Fruit fly (Drosophila melanogaster) whole organism, embryonic: Measurements from ENCODE around the gene CG32767.

Experiments
- CG10274 ChIP-seq: fragments of 200-800 bp; sonication (Bioruptor generic); optimal IDR thresholded peaks from 3 replicates; lab custom pipeline; 2017; ENCODE audit warnings: missing biosample characterization, mild to moderate bottlenecking, missing genetic modification characterization
- CG11247 ChIP-seq: fragments of 200-800 bp; sonication (Bioruptor generic); IDR thresholded peaks from 2 replicates; pipeline ENCODE4 v1.3.6; 2022; ENCODE audit warnings: missing biosample characterization, missing genetic modification characterization
- CG12155 ChIP-seq: fragments of 200-800 bp; sonication (Bioruptor generic); optimal IDR thresholded peaks from 3 replicates; lab custom pipeline; 2016; ENCODE audit warnings: missing biosample characterization, missing genetic modification characterization
- CG1233 ChIP-seq: fragments of 200-800 bp; sonication (Bioruptor generic); optimal IDR thresholded peaks from 4 replicates; lab custom pipeline; 2018; ENCODE audit warnings: missing biosample characterization, mild to moderate bottlenecking, missing genetic modification characterization
- CG12744 ChIP-seq: fragments of 200-800 bp; sonication (Bioruptor generic); optimal IDR thresholded peaks from 2 replicates; lab custom pipeline; 2016; ENCODE audit warnings: missing biosample characterization, missing genetic modification characterization
- CG13287 ChIP-seq: fragments of 200-800 bp; sonication (Bioruptor generic); IDR thresholded peaks from 2 replicates; pipeline ENCODE4 v1.3.6; 2022; ENCODE audit warnings: missing biosample characterization, missing genetic modification characterization; ENCODE audit not compliant: partially characterized antibody
- CG15514 ChIP-seq: fragments of 200-800 bp; sonication (Bioruptor generic); optimal IDR thresholded peaks from 3 replicates; lab custom pipeline; 2017; ENCODE audit warnings: missing biosample characterization, missing genetic modification characterization, mild to moderate bottlenecking, moderate library complexity, missing genetic modification reagents
- CG1602 ChIP-seq: fragments of 200-800 bp; sonication (Bioruptor generic); optimal IDR thresholded peaks from 3 replicates; lab custom pipeline; 2016; ENCODE audit warnings: missing biosample characterization, missing genetic modification characterization
- CG17359 ChIP-seq: fragments of 200-800 bp; sonication (Bioruptor generic); optimal IDR thresholded peaks from 3 replicates; lab custom pipeline; 2018; ENCODE audit warnings: missing biosample characterization, mild to moderate bottlenecking, missing genetic modification characterization, moderate library complexity
- CG2889 ChIP-seq: fragments of 200-800 bp; sonication (Bioruptor generic); IDR thresholded peaks from 3 replicates; pipeline ENCODE4 v1.3.6; 2022; ENCODE audit warnings: missing biosample characterization, missing genetic modification characterization
- CG32772 ChIP-seq: fragments of 200-800 bp; sonication (Bioruptor generic); IDR thresholded peaks from 2 replicates; pipeline ENCODE4 v1.3.6; 2022; ENCODE audit warnings: missing biosample characterization, missing genetic modification characterization
- CG34224 ChIP-seq: fragments of 200-800 bp; sonication (Bioruptor generic); IDR thresholded peaks from 3 replicates; pipeline ENCODE4 v1.3.6; 2022; ENCODE audit warnings: missing biosample characterization, missing genetic modification characterization; ENCODE audit not compliant: partially characterized antibody
- CG4360 ChIP-seq: fragments of 200-800 bp; sonication (Bioruptor generic); IDR thresholded peaks from 2 replicates; pipeline ENCODE4 v1.3.6; 2022; ENCODE audit warnings: missing biosample characterization, missing genetic modification characterization
- CG4820 ChIP-seq: fragments of 200-800 bp; sonication (Bioruptor generic); optimal IDR thresholded peaks from 3 replicates; lab custom pipeline; 2016; ENCODE audit warnings: missing biosample characterization, missing genetic modification characterization
- CG6254 ChIP-seq: fragments of 200-800 bp; sonication (Bioruptor generic); optimal IDR thresholded peaks from 3 replicates; lab custom pipeline; 2017; ENCODE audit warnings: mild to moderate bottlenecking, missing biosample characterization, missing genetic modification reagents, missing genetic modification characterization
- CG8388 ChIP-seq: fragments of 200-800 bp; sonication (Bioruptor generic); optimal IDR thresholded peaks from 2 replicates; lab custom pipeline; 2019; ENCODE audit warnings: missing biosample characterization, mild to moderate bottlenecking, missing genetic modification characterization, moderate library complexity
- CG8944 ChIP-seq: fragments of 200-800 bp; sonication (Bioruptor generic); optimal IDR thresholded peaks from 3 replicates; lab custom pipeline; 2016; ENCODE audit warnings: missing biosample characterization, missing genetic modification characterization
- D ChIP-seq, 2 experiments: fragments of 200-800 bp in 1 of 2; fragments of >200 bp in 1 of 2; sonication (Bioruptor generic) in 1 of 2; optimal IDR thresholded peaks; 2 replicates in 1 of 2; 3 replicates in 1 of 2; lab custom pipeline; 2017; ENCODE audit warnings: mild to moderate bottlenecking in 1 of 2, missing biosample characterization in 1 of 2, missing genetic modification characterization in 1 of 2, missing genetic modification reagents in 1 of 2
- D19B ChIP-seq: fragments of 200-800 bp; sonication (Bioruptor generic); optimal IDR thresholded peaks from 2 replicates; lab custom pipeline; 2017; ENCODE audit warnings: missing biosample characterization, mild to moderate bottlenecking, missing genetic modification characterization
- Doc3 ChIP-seq: fragments of 200-800 bp; sonication (Bioruptor generic); IDR thresholded peaks from 3 replicates; pipeline ENCODE4 v1.3.6; 2022; ENCODE audit warnings: missing biosample characterization, missing genetic modification characterization; ENCODE audit not compliant: partially characterized antibody
- Hand ChIP-seq: fragments of 200-800 bp; sonication (Bioruptor generic); optimal IDR thresholded peaks from 2 replicates; lab custom pipeline; 2017; ENCODE audit warnings: mild to moderate bottlenecking, missing biosample characterization, missing genetic modification reagents, missing genetic modification characterization
- Hr78 ChIP-seq, 2 experiments: fragments of 200-800 bp in 1 of 2; fragments of >200 bp in 1 of 2; sonication (Bioruptor generic) in 1 of 2; optimal IDR thresholded peaks; 2 replicates each; lab custom pipeline; 2017 to 2019; ENCODE audit warnings: missing biosample characterization in 2 of 2, missing genetic modification characterization in 2 of 2, mild to moderate bottlenecking in 1 of 2, moderate library complexity in 1 of 2
- Hsf ChIP-seq: fragments of 200-800 bp; sonication (Bioruptor generic); optimal IDR thresholded peaks from 3 replicates; lab custom pipeline; 2016; ENCODE audit warnings: missing biosample characterization, missing genetic modification characterization
- MESR4 ChIP-seq: fragments of 200-800 bp; sonication (Bioruptor generic); optimal IDR thresholded peaks from 2 replicates; lab custom pipeline; 2018; ENCODE audit warnings: missing biosample characterization, mild to moderate bottlenecking, missing genetic modification characterization, moderate library complexity
- Mad ChIP-seq: fragments of 200-800 bp; sonication (Bioruptor generic); optimal IDR thresholded peaks from 2 replicates; lab custom pipeline; 2016; ENCODE audit warnings: missing biosample characterization, missing genetic modification characterization
- Nf-YB ChIP-seq: fragments of 200-800 bp; sonication (Bioruptor generic); optimal IDR thresholded peaks from 3 replicates; lab custom pipeline; 2019; ENCODE audit warnings: missing biosample characterization, mild to moderate bottlenecking, missing genetic modification characterization, moderate library complexity
- Sry-δ ChIP-seq: fragments of 200-800 bp; sonication (Bioruptor generic); optimal IDR thresholded peaks from 2 replicates; lab custom pipeline; 2016; ENCODE audit warnings: missing biosample characterization, missing genetic modification characterization
- Taf1 ChIP-seq: fragments of 200-800 bp; sonication (Bioruptor generic); IDR thresholded peaks from 2 replicates; pipeline ENCODE4 v1.3.6; 2022; ENCODE audit warnings: missing biosample characterization, missing genetic modification characterization
- ash1 ChIP-seq: fragments of 200-800 bp; sonication (Bioruptor generic); optimal IDR thresholded peaks from 2 replicates; lab custom pipeline; 2018; ENCODE audit warnings: missing biosample characterization, mild to moderate bottlenecking, missing genetic modification characterization
- bowl ChIP-seq: fragments of 200-800 bp; sonication (Bioruptor generic); IDR thresholded peaks from 2 replicates; pipeline ENCODE4 v1.3.6; 2022; ENCODE audit warnings: missing biosample characterization, missing genetic modification characterization
- caup ChIP-seq: fragments of 200-800 bp; sonication (Bioruptor generic); optimal IDR thresholded peaks from 3 replicates; lab custom pipeline; 2017; ENCODE audit warnings: missing biosample characterization, mild to moderate bottlenecking, missing genetic modification characterization, moderate library complexity; ENCODE audit not compliant: severe bottlenecking
- emc ChIP-seq: fragments of 200-800 bp; sonication (Bioruptor generic); optimal IDR thresholded peaks from 2 replicates; lab custom pipeline; 2016; ENCODE audit warnings: missing biosample characterization, missing genetic modification characterization
- ems ChIP-seq: fragments of 200-800 bp; sonication (Bioruptor generic); optimal IDR thresholded peaks from 3 replicates; lab custom pipeline; 2016; ENCODE audit warnings: missing biosample characterization, missing genetic modification characterization
- gcm ChIP-seq: fragments of 200-800 bp; sonication (Bioruptor generic); optimal IDR thresholded peaks from 2 replicates; lab custom pipeline; 2019; ENCODE audit warnings: missing biosample characterization, mild to moderate bottlenecking, missing genetic modification characterization, moderate library complexity
- grau ChIP-seq: fragments of 200-800 bp; optimal IDR thresholded peaks from 3 replicates; lab custom pipeline; 2019; ENCODE audit warnings: missing biosample characterization, mild to moderate bottlenecking, missing genetic modification characterization, moderate library complexity
- gro ChIP-seq: fragments of 200-800 bp; sonication (Bioruptor generic); optimal IDR thresholded peaks from 2 replicates; lab custom pipeline; 2016; ENCODE audit warnings: missing biosample characterization, missing genetic modification characterization
- maf-S ChIP-seq: fragments of 200-800 bp; sonication (Bioruptor generic); optimal IDR thresholded peaks from 2 replicates; lab custom pipeline; 2016; ENCODE audit warnings: missing biosample characterization, missing genetic modification characterization
- nau ChIP-seq: fragments of 200-800 bp; sonication (Bioruptor generic); optimal IDR thresholded peaks from 3 replicates; lab custom pipeline; 2017; ENCODE audit warnings: missing biosample characterization, mild to moderate bottlenecking, missing genetic modification characterization, missing genetic modification reagents
- nmo ChIP-seq: fragments of 200-800 bp; sonication (Bioruptor generic); optimal IDR thresholded peaks from 2 replicates; lab custom pipeline; 2018; ENCODE audit warnings: missing biosample characterization, mild to moderate bottlenecking, missing genetic modification characterization, moderate library complexity
- nom ChIP-seq: fragments of 200-800 bp; sonication (Bioruptor generic); optimal IDR thresholded peaks from 2 replicates; lab custom pipeline; 2017; ENCODE audit warnings: missing biosample characterization, missing genetic modification characterization, mild to moderate bottlenecking, moderate library complexity, missing genetic modification reagents
- org-1 ChIP-seq: fragments of 200-800 bp; sonication (Bioruptor generic); optimal IDR thresholded peaks from 2 replicates; lab custom pipeline; 2017; ENCODE audit warnings: missing biosample characterization, missing genetic modification characterization
- p53 ChIP-seq: fragments of 200-800 bp; sonication (Bioruptor generic); optimal IDR thresholded peaks from 2 replicates; lab custom pipeline; 2016; ENCODE audit warnings: missing biosample characterization, missing genetic modification characterization
- phol ChIP-seq: fragments of 200-800 bp; sonication (Bioruptor generic); optimal IDR thresholded peaks from 3 replicates; lab custom pipeline; 2018; ENCODE audit warnings: missing biosample characterization, mild to moderate bottlenecking, missing genetic modification characterization, moderate library complexity
- pzg ChIP-seq: fragments of 200-800 bp; sonication (Bioruptor generic); optimal IDR thresholded peaks from 3 replicates; lab custom pipeline; 2018; ENCODE audit warnings: missing biosample characterization, mild to moderate bottlenecking, missing genetic modification characterization, moderate library complexity
- schlank ChIP-seq: fragments of 200-800 bp; sonication (Bioruptor generic); optimal IDR thresholded peaks from 2 replicates; lab custom pipeline; 2018; ENCODE audit warnings: missing biosample characterization, mild to moderate bottlenecking, missing genetic modification characterization
- seq ChIP-seq: fragments of 200-800 bp; sonication (Bioruptor generic); IDR thresholded peaks from 2 replicates; pipeline ENCODE4 v1.3.6; 2022; ENCODE audit warnings: missing biosample characterization, missing genetic modification characterization
- sr ChIP-seq: fragments of 200-800 bp; sonication (Bioruptor generic); IDR thresholded peaks from 3 replicates; pipeline ENCODE4 v1.3.6; 2022; ENCODE audit warnings: missing biosample characterization, missing genetic modification characterization
- zen ChIP-seq: fragments of 200-800 bp; sonication (Bioruptor generic); optimal IDR thresholded peaks from 3 replicates; lab custom pipeline; 2018; ENCODE audit warnings: missing biosample characterization, mild to moderate bottlenecking, missing genetic modification characterization, moderate library complexity

CG32767 gene

DNA sequence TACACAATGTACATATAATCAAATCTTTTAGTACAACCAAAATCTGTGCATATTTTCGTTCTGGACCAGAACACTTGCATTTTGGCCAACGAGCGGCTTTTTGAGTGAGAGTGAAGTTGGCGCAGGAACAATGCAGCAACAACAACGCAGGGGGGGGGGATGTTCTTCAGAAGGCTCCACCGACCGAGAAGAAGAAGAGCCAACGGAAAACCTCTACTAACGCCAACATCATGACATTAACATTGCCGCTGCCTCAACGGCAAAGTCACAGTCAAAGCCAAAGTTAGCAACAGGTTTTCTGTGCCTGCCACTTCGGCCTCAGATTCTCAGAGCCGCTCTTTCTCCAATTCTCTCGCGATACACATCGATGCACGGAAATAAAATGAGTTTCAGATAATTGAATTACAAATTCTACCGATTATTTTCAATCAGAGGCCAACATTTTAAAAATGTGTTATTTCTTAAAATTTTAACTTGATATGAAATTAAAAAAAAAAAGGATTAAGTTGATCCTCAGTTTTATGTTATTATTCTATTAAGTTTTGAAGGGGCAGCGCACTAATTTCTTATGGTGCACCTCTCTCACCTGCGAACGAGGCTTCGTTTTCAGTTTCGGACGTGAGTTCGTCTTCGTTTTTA, 38.2 kb downstream of the CG32767 start (continued):
- TF ChIP-seq org-1 (GFP tag; lab: Kevin White, UChicago) (peak; percentile 70), CG4360 (GFP tag; lab: Robert Waterston, UW) (no peak), CG15514 (GFP tag; lab: Kevin White, UChicago) (peak; percentile 36), maf-S (GFP tag; lab: Kevin White, UChicago) (peak; percentile 43), CG6254 (GFP tag; lab: Kevin White, UChicago) (peak; percentile 69), gro (GFP tag; lab: Kevin White, UChicago) (no peak), D (optimal IDR thresholded peaks at IDR 0.05; lab: Kevin White, UChicago) (no peak), D (GFP tag; optimal IDR thresholded peaks at IDR 0.05; lab: Kevin White, UChicago) (peak; percentile 74), phol (peak; percentile 83), ems (GFP tag; lab: Kevin White, UChicago) (peak; percentile 56), Hsf (GFP tag; lab: Kevin White, UChicago) (peak; percentile 70), CG1233 (GFP tag; lab: Kevin White, UChicago) (peak; percentile 67), nom (GFP tag; lab: Kevin White, UChicago) (peak; percentile 81), CG34224 (no peak), CG12744 (GFP tag; lab: Kevin White, UChicago) (peak; percentile 18), grau (tag; lab: Kevin White, UChicago) (peak; percentile 76), Hr78 (GFP tag; optimal IDR thresholded peaks at IDR 0.05; lab: Kevin White, UChicago) (peak in 1 of 2 experiments; percentile 54), Taf1 (GFP tag; lab: Robert Waterston, UW) (peak; percentile 67), CG32772 (GFP tag; lab: Robert Waterston, UW) (peak; percentile 77), CG13287 (GFP tag; lab: Robert Waterston, UW) (no peak), nau (GFP tag; lab: Kevin White, UChicago) (peak; percentile 58), Doc3 (GFP tag; lab: Robert Waterston, UW) (no peak), schlank (tag; lab: Kevin White, UChicago) (peak; percentile 12), CG4820 (GFP tag; lab: Kevin White, UChicago) (peak; percentile 72), CG8944 (peak; percentile 42), Mad (GFP tag; lab: Kevin White, UChicago) (peak; percentile 41), nmo (GFP tag; lab: Kevin White, UChicago) (peak; percentile 85), pzg (GFP tag; lab: Kevin White, UChicago) (no peak), bowl (GFP tag; lab: Robert Waterston, UW) (no peak), seq (peak; percentile 72), CG10274 (GFP tag; lab: Kevin White, UChicago) (peak; percentile 10), ash1 (GFP tag; lab: Kevin White, UChicago) (no peak), p53 (GFP tag; lab: Kevin White, UChicago) (no peak), gcm (GFP tag; lab: Kevin White, UChicago) (peak; percentile 81), CG8388 (GFP tag; lab: Kevin White, UChicago) (peak; percentile 81), caup (peak; percentile 62), CG12155 (GFP tag; lab: Kevin White, UChicago) (peak; percentile 58), emc (GFP tag; lab: Kevin White, UChicago) (no peak), CG1602 (GFP tag; lab: Kevin White, UChicago) (peak; percentile 72), Sry-δ (GFP tag; lab: Kevin White, UChicago) (peak; percentile 9), MESR4 (GFP tag; lab: Kevin White, UChicago) (no peak), sr (GFP tag; lab: Robert Waterston, UW) (no peak), zen (tag; lab: Kevin White, UChicago) (peak; percentile 73), D19B (GFP tag; lab: Kevin White, UChicago) (peak; percentile 26), Nf-YB (GFP tag; lab: Kevin White, UChicago) (peak; percentile 59), CG17359 (tag; lab: Kevin White, UChicago) (peak; percentile 75), Hand (GFP tag; lab: Kevin White, UChicago) (peak; percentile 10), CG11247 (peak; percentile 68), CG2889 (GFP tag; lab: Robert Waterston, UW) (peak; percentile 51; the same call in 1 of the 3 replicates)
